Fruit fly (Drosophila melanogaster) whole organism, embryonic: Measurements from ENCODE around the gene Acyp2.

Experiments used
- Aef1 ChIP-seq: fragments of 200-800 bp; sonication (Bioruptor generic); IDR thresholded peaks from 3 replicates; pipeline ENCODE4 v1.3.6; 2022; ENCODE audit warnings: missing biosample characterization, missing genetic modification characterization
- Bteb2 ChIP-seq: fragments of 200-800 bp; sonication (Bioruptor generic); optimal IDR thresholded peaks from 2 replicates; lab custom pipeline; 2016; ENCODE audit warnings: missing biosample characterization, missing genetic modification characterization
- C15 ChIP-seq: fragments of 200-800 bp; sonication (Bioruptor generic); IDR thresholded peaks from 3 replicates; pipeline ENCODE4 v1.3.6; 2022; ENCODE audit warnings: missing biosample characterization, missing genetic modification characterization
- CG10267 ChIP-seq: fragments of 200-800 bp; sonication (Bioruptor generic); optimal IDR thresholded peaks from 2 replicates; lab custom pipeline; 2018; ENCODE audit warnings: missing biosample characterization, mild to moderate bottlenecking, missing genetic modification characterization, moderate library complexity
- CG10462 ChIP-seq: fragments of 200-800 bp; sonication (Bioruptor generic); optimal IDR thresholded peaks from 2 replicates; lab custom pipeline; 2016; ENCODE audit warnings: missing biosample characterization, missing genetic modification characterization
- CG11695 ChIP-seq: fragments of 200-800 bp; sonication (Bioruptor generic); IDR thresholded peaks from 3 replicates; pipeline ENCODE4 v1.3.6; 2022; ENCODE audit warnings: missing biosample characterization, missing genetic modification characterization
- CG12236 ChIP-seq: fragments of 200-800 bp; sonication (Bioruptor generic); optimal IDR thresholded peaks from 2 replicates; lab custom pipeline; 2016; ENCODE audit warnings: missing biosample characterization, missing genetic modification characterization
- CG1233 ChIP-seq: fragments of 200-800 bp; sonication (Bioruptor generic); optimal IDR thresholded peaks from 4 replicates; lab custom pipeline; 2018; ENCODE audit warnings: missing biosample characterization, mild to moderate bottlenecking, missing genetic modification characterization
- CG13775 ChIP-seq: fragments of 200-800 bp; sonication (Bioruptor generic); optimal IDR thresholded peaks from 3 replicates; lab custom pipeline; 2017; ENCODE audit warnings: missing biosample characterization, mild to moderate bottlenecking, missing genetic modification characterization
- CG14860 ChIP-seq: fragments of 200-800 bp; sonication (Bioruptor generic); IDR thresholded peaks from 3 replicates; pipeline ENCODE4 v1.3.6; 2022; ENCODE audit warnings: missing biosample characterization, missing genetic modification characterization; ENCODE audit not compliant: partially characterized antibody
- CG1602 ChIP-seq: fragments of 200-800 bp; sonication (Bioruptor generic); optimal IDR thresholded peaks from 3 replicates; lab custom pipeline; 2016; ENCODE audit warnings: missing biosample characterization, missing genetic modification characterization
- CG2678 ChIP-seq: fragments of 200-800 bp; sonication (Bioruptor generic); optimal IDR thresholded peaks from 3 replicates; lab custom pipeline; 2019; ENCODE audit warnings: missing biosample characterization, mild to moderate bottlenecking, missing genetic modification characterization, moderate library complexity
- CG34224 ChIP-seq: fragments of 200-800 bp; sonication (Bioruptor generic); IDR thresholded peaks from 3 replicates; pipeline ENCODE4 v1.3.6; 2022; ENCODE audit warnings: missing biosample characterization, missing genetic modification characterization; ENCODE audit not compliant: partially characterized antibody
- CG3838 ChIP-seq: fragments of 200-800 bp; sonication (Bioruptor generic); optimal IDR thresholded peaks from 3 replicates; lab custom pipeline; 2016; ENCODE audit warnings: missing biosample characterization, missing genetic modification characterization
- CG3995 ChIP-seq: fragments of 200-800 bp; sonication (Bioruptor generic); optimal IDR thresholded peaks from 3 replicates; lab custom pipeline; 2016; ENCODE audit warnings: missing biosample characterization, missing genetic modification characterization
- CG4854 ChIP-seq: fragments of 200-800 bp; sonication (Bioruptor generic); optimal IDR thresholded peaks from 2 replicates; lab custom pipeline; 2016; ENCODE audit warnings: missing biosample characterization, missing genetic modification characterization, inconsistent platforms
- CG6854 ChIP-seq: fragments of 200-800 bp; sonication (Bioruptor generic); optimal IDR thresholded peaks from 3 replicates; lab custom pipeline; 2017; ENCODE audit warnings: missing biosample characterization, mild to moderate bottlenecking, missing genetic modification characterization
- CG7372 ChIP-seq: fragments of 200-800 bp; sonication (Bioruptor generic); IDR thresholded peaks from 2 replicates; pipeline ENCODE4 v1.3.6; 2022; ENCODE audit warnings: missing biosample characterization, missing genetic modification characterization
- CG8281 ChIP-seq: fragments of 200-800 bp; sonication (Bioruptor generic); optimal IDR thresholded peaks from 2 replicates; lab custom pipeline; 2018; ENCODE audit warnings: missing biosample characterization, mild to moderate bottlenecking, missing genetic modification characterization, moderate library complexity
- CG9727 ChIP-seq: fragments of 200-800 bp; sonication (Bioruptor generic); optimal IDR thresholded peaks from 3 replicates; lab custom pipeline; 2017; ENCODE audit warnings: missing biosample characterization, mild to moderate bottlenecking, missing genetic modification characterization
- CHES-1-like ChIP-seq: fragments of 200-800 bp; sonication (Bioruptor generic); optimal IDR thresholded peaks from 2 replicates; lab custom pipeline; 2016; ENCODE audit warnings: missing biosample characterization, missing genetic modification characterization
- CkIIα-i1 ChIP-seq: fragments of 200-800 bp; sonication (Bioruptor generic); IDR thresholded peaks from 2 replicates; pipeline ENCODE4 v1.3.6; 2022; ENCODE audit warnings: missing biosample characterization, missing genetic modification characterization
- Deaf1 ChIP-seq: fragments of 200-800 bp; optimal IDR thresholded peaks from 3 replicates; lab custom pipeline; 2019; ENCODE audit warnings: missing biosample characterization, mild to moderate bottlenecking, missing genetic modification characterization, moderate library complexity
- Dek ChIP-seq: fragments of 200-800 bp; sonication (Bioruptor generic); optimal IDR thresholded peaks from 3 replicates; lab custom pipeline; 2019; ENCODE audit warnings: missing biosample characterization, mild to moderate bottlenecking, missing genetic modification characterization, moderate library complexity
- E2f1 ChIP-seq: fragments of 200-800 bp; sonication (Bioruptor generic); IDR thresholded peaks from 2 replicates; pipeline ENCODE4 v1.3.6; 2022; ENCODE audit warnings: missing biosample characterization, missing genetic modification characterization
- GATAe ChIP-seq: fragments of 200-800 bp; sonication (Bioruptor generic); conservative IDR thresholded peaks from 2 replicates; pipeline ENCODE4 v1.3.6; 2022; ENCODE audit warnings: missing biosample characterization, missing genetic modification characterization
- Med ChIP-seq: fragments of 200-800 bp; sonication (Bioruptor generic); peaks from one replicate; lab custom pipeline; 2016; ENCODE audit warnings: missing biosample characterization, missing genetic modification characterization, mild to moderate bottlenecking, inconsistent platforms, moderate library complexity
- Myb ChIP-seq: fragments of 200-800 bp; sonication (Bioruptor generic); optimal IDR thresholded peaks from 2 replicates; lab custom pipeline; 2016; ENCODE audit warnings: missing biosample characterization, missing genetic modification characterization
- Side ChIP-seq: fragments of 200-800 bp; sonication (Bioruptor generic); optimal IDR thresholded peaks from 2 replicates; lab custom pipeline; 2016; ENCODE audit warnings: missing biosample characterization, missing genetic modification characterization
- Taf1 ChIP-seq: fragments of 200-800 bp; sonication (Bioruptor generic); IDR thresholded peaks from 2 replicates; pipeline ENCODE4 v1.3.6; 2022; ENCODE audit warnings: missing biosample characterization, missing genetic modification characterization
- ato ChIP-seq: fragments of 200-800 bp; sonication (Bioruptor generic); IDR thresholded peaks from 2 replicates; pipeline ENCODE4 v1.3.6; 2022; ENCODE audit warnings: missing biosample characterization, missing genetic modification characterization; ENCODE audit not compliant: partially characterized antibody
- corto ChIP-seq: fragments of 200-800 bp; sonication (Bioruptor generic); optimal IDR thresholded peaks from 2 replicates; lab custom pipeline; 2016; ENCODE audit warnings: missing biosample characterization, mild to moderate bottlenecking, missing genetic modification characterization, moderate library complexity
- dan ChIP-seq: fragments of 200-800 bp; sonication (Bioruptor generic); IDR thresholded peaks from 2 replicates; pipeline ENCODE4 v1.3.6; 2022; ENCODE audit warnings: missing biosample characterization, missing genetic modification characterization
- dati ChIP-seq: fragments of 200-800 bp; sonication (Bioruptor generic); IDR thresholded peaks from 2 replicates; pipeline ENCODE4 v1.3.6; 2022; ENCODE audit warnings: missing biosample characterization, missing genetic modification characterization
- eyg ChIP-seq: fragments of 200-800 bp; sonication (Bioruptor generic); optimal IDR thresholded peaks from 3 replicates; lab custom pipeline; 2016; ENCODE audit warnings: missing biosample characterization, missing genetic modification characterization
- gro ChIP-seq: fragments of 200-800 bp; sonication (Bioruptor generic); optimal IDR thresholded peaks from 2 replicates; lab custom pipeline; 2016; ENCODE audit warnings: missing biosample characterization, missing genetic modification characterization
- luna ChIP-seq: fragments of 200-800 bp; sonication (Bioruptor generic); optimal IDR thresholded peaks from 2 replicates; lab custom pipeline; 2016; ENCODE audit warnings: missing biosample characterization, missing genetic modification characterization
- nerfin-1 ChIP-seq: fragments of 200-800 bp; sonication (Bioruptor generic); optimal IDR thresholded peaks from 3 replicates; lab custom pipeline; 2019; ENCODE audit warnings: missing biosample characterization, mild to moderate bottlenecking, missing genetic modification characterization, moderate library complexity
- nerfin-2 ChIP-seq: fragments of 200-800 bp; sonication (Bioruptor generic); IDR thresholded peaks from 2 replicates; pipeline ENCODE4 v1.3.6; 2022; ENCODE audit warnings: missing biosample characterization, missing genetic modification characterization; ENCODE audit not compliant: partially characterized antibody
- nmo ChIP-seq: fragments of 200-800 bp; sonication (Bioruptor generic); optimal IDR thresholded peaks from 2 replicates; lab custom pipeline; 2018; ENCODE audit warnings: missing biosample characterization, mild to moderate bottlenecking, missing genetic modification characterization, moderate library complexity
- odd ChIP-seq: fragments of 200-800 bp; sonication (Bioruptor generic); optimal IDR thresholded peaks from 2 replicates; lab custom pipeline; 2017; ENCODE audit warnings: missing biosample characterization, mild to moderate bottlenecking, missing genetic modification characterization
- phol ChIP-seq: fragments of 200-800 bp; sonication (Bioruptor generic); optimal IDR thresholded peaks from 3 replicates; lab custom pipeline; 2018; ENCODE audit warnings: missing biosample characterization, mild to moderate bottlenecking, missing genetic modification characterization, moderate library complexity
- ro ChIP-seq: fragments of 200-800 bp; sonication (Bioruptor generic); IDR thresholded peaks from 2 replicates; pipeline ENCODE4 v1.3.6; 2022; ENCODE audit warnings: missing biosample characterization, missing genetic modification characterization
- salm ChIP-seq: fragments of 200-800 bp; sonication (Bioruptor generic); optimal IDR thresholded peaks from 2 replicates; lab custom pipeline; 2018; ENCODE audit warnings: missing biosample characterization, mild to moderate bottlenecking, missing genetic modification characterization
- stc ChIP-seq: fragments of 200-800 bp; sonication (Bioruptor generic); IDR thresholded peaks from 2 replicates; pipeline ENCODE4 v1.3.6; 2022; ENCODE audit warnings: missing biosample characterization, missing genetic modification characterization
- tup ChIP-seq: fragments of 200-800 bp; sonication (Bioruptor generic); optimal IDR thresholded peaks from 2 replicates; lab custom pipeline; 2016; ENCODE audit warnings: missing biosample characterization, mild to moderate bottlenecking, missing genetic modification characterization, moderate library complexity
- z ChIP-seq: fragments of 200-800 bp; sonication (Bioruptor generic); IDR thresholded peaks from 3 replicates; pipeline ENCODE4 v1.3.6; 2022; ENCODE audit warnings: missing biosample characterization, missing genetic modification characterization
- zen ChIP-seq: fragments of 200-800 bp; sonication (Bioruptor generic); optimal IDR thresholded peaks from 3 replicates; lab custom pipeline; 2018; ENCODE audit warnings: missing biosample characterization, mild to moderate bottlenecking, missing genetic modification characterization, moderate library complexity

Acyp2 gene

DNA sequence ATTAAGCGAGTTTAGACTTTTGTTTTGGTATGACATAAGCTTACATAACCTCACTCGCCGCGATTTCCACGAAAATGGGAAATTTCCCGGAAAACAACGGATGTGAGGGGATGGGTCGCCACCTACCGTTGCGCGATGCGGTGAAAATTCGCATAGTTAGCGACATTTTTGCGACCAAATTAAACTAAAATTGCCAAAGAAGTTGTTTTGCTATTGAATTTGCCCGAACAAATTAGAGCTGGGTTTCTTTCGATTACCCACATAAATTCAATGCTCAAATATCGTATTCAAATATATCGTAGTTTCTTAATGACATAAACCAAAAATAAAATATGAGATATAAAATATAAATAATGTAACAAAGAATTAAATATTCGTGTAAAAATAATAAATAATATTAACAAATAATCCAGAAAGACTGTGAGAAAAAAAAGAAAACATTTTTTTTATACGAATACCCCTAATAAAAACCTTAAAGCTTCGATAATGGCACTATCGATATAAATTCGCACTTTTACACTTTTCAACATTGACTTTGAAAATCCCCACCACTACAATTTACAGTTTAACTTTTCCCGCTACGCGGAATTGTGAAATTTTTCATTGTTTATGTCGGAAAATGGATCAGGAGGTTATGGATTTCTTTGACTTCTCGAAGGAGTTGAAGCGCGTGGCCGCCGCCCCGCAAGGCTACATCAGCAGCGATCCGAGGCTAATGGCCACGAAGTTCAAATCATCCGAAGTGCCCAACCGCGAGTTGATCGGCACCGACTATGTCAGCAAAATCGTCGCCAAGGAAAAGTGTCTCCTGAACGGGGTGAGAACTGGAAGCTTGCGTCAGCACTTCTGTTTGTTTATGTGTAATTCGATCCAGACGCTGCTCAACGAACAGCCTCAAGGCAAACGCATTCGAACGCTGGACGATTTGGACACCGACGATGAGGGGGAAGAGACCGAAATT, 44.7 kb downstream of the Acyp2 start, which contains the start of the genes ND-23 and spn-E (continued):
- TF ChIP-seq CG4854 (GFP tag; lab: Kevin White, UChicago) (no peak), nmo (GFP tag; lab: Kevin White, UChicago) (peak; percentile 81), Myb (GFP tag; lab: Kevin White, UChicago) (peak; percentile 36), gro (GFP tag; lab: Kevin White, UChicago) (no peak), Med (GFP tag; lab: Kevin White, UChicago) (peak; percentile 75), CG10267 (peak; percentile 93), odd (GFP tag; lab: Kevin White, UChicago) (no peak), CG1233 (GFP tag; lab: Kevin White, UChicago) (no peak), CG13775 (GFP tag; lab: Kevin White, UChicago) (peak; percentile 56), CG1602 (peak; percentile 49), CG12236 (GFP tag; lab: Kevin White, UChicago) (no peak), zen (tag; lab: Kevin White, UChicago) (peak; percentile 69), CG3995 (no peak), nerfin-2 (GFP tag; lab: Robert Waterston, UW) (0 out of 2 replicates have a peak, but pooled peaks have one; percentile 51), GATAe (GFP tag; lab: Robert Waterston, UW) (0 out of 2 replicates have a peak, but pooled peaks have one; percentile 14), tup (GFP tag; lab: Kevin White, UChicago) (no peak), CG9727 (GFP tag; lab: Kevin White, UChicago) (peak; percentile 40), CG7372 (peak; percentile 48), CG8281 (tag; lab: Kevin White, UChicago) (no peak), z (GFP tag; lab: Robert Waterston, UW) (no peak), CG6854 (GFP tag; lab: Kevin White, UChicago) (no peak), salm (tag; lab: Kevin White, UChicago) (no peak), CG14860 (peak; percentile 46; the same call in 1 of the 3 replicates), Bteb2 (GFP tag; lab: Kevin White, UChicago) (no peak), Deaf1 (tag; lab: Kevin White, UChicago) (no peak), luna (GFP tag; lab: Kevin White, UChicago) (no peak), eyg (GFP tag; lab: Kevin White, UChicago) (no peak), Dek (tag; lab: Kevin White, UChicago) (peak; percentile 61), ato (GFP tag; lab: Robert Waterston, UW) (no peak), phol (tag; lab: Kevin White, UChicago) (peak; percentile 73), nerfin-1 (tag; lab: Kevin White, UChicago) (no peak), CG11695 (GFP tag; lab: Robert Waterston, UW) (0 out of 3 replicates have a peak, but pooled peaks have one; percentile 56), Aef1 (GFP tag; lab: Robert Waterston, UW) (peak; percentile 18; the same call in 1 of the 3 replicates), CG10462 (no peak), corto (GFP tag; lab: Kevin White, UChicago) (no peak), CHES-1-like (GFP tag; lab: Kevin White, UChicago) (no peak), Side (GFP tag; lab: Kevin White, UChicago) (no peak), CG34224 (peak; percentile 57; the same call in 1 of the 3 replicates), CG2678 (tag; lab: Kevin White, UChicago) (no peak), dati (no peak), Taf1 (GFP tag; lab: Robert Waterston, UW) (0 out of 2 replicates have a peak, but pooled peaks have one; percentile 14), stc (GFP tag; lab: Robert Waterston, UW) (no peak), dan (GFP tag; lab: Robert Waterston, UW) (no peak), C15 (no peak), CkIIα-i1 (no peak), ro (GFP tag; lab: Robert Waterston, UW) (no peak), E2f1 (peak; percentile 69), CG3838 (no peak)
